Fruit fly (Drosophila melanogaster) whole organism, embryonic: ENCODE measurements around the gene CG34242.

ENCODE experiments used
- ATbp ChIP-seq: fragments of 200-800 bp; sonication (Bioruptor generic); optimal IDR thresholded peaks from 2 replicates; lab custom pipeline; 2017; ENCODE audit warnings: missing biosample characterization, mild to moderate bottlenecking, missing genetic modification characterization, missing genetic modification reagents
- CG10267 ChIP-seq: fragments of 200-800 bp; sonication (Bioruptor generic); optimal IDR thresholded peaks from 2 replicates; lab custom pipeline; 2018; ENCODE audit warnings: missing biosample characterization, mild to moderate bottlenecking, missing genetic modification characterization, moderate library complexity
- CG10321 ChIP-seq: fragments of 200-800 bp; sonication (Bioruptor generic); IDR thresholded peaks from 2 replicates; pipeline ENCODE4 v1.3.6; 2022; ENCODE audit warnings: missing biosample characterization, missing genetic modification characterization
- CG10565 ChIP-seq: fragments of 200-800 bp; sonication (Bioruptor generic); optimal IDR thresholded peaks from 3 replicates; lab custom pipeline; 2016; ENCODE audit warnings: missing biosample characterization, mild to moderate bottlenecking, missing genetic modification characterization
- CG11723 ChIP-seq: fragments of 200-800 bp; sonication (Bioruptor generic); optimal IDR thresholded peaks from 2 replicates; lab custom pipeline; 2017; ENCODE audit warnings: missing biosample characterization, mild to moderate bottlenecking, missing genetic modification characterization
- CG12071 ChIP-seq: fragments of 200-800 bp; sonication (Bioruptor generic); optimal IDR thresholded peaks from 3 replicates; lab custom pipeline; 2018; ENCODE audit warnings: missing biosample characterization, mild to moderate bottlenecking, missing genetic modification characterization
- CG12236 ChIP-seq: fragments of 200-800 bp; sonication (Bioruptor generic); optimal IDR thresholded peaks from 2 replicates; lab custom pipeline; 2016; ENCODE audit warnings: missing biosample characterization, missing genetic modification characterization
- CG16815 ChIP-seq: fragments of 200-800 bp; sonication (Bioruptor generic); optimal IDR thresholded peaks from 3 replicates; lab custom pipeline; 2017; ENCODE audit warnings: missing biosample characterization, mild to moderate bottlenecking, missing genetic modification characterization
- CG17186 ChIP-seq: fragments of 200-800 bp; sonication (Bioruptor generic); optimal IDR thresholded peaks from 3 replicates; lab custom pipeline; 2017; ENCODE audit warnings: missing biosample characterization, missing genetic modification reagents, missing genetic modification characterization
- CG17802 ChIP-seq: fragments of 200-800 bp; sonication (Bioruptor generic); optimal IDR thresholded peaks from 2 replicates; lab custom pipeline; 2018; ENCODE audit warnings: missing biosample characterization, mild to moderate bottlenecking, missing genetic modification characterization, moderate library complexity
- CG1792 ChIP-seq: fragments of 200-800 bp; sonication (Bioruptor generic); optimal IDR thresholded peaks from 2 replicates; lab custom pipeline; 2016; ENCODE audit warnings: missing biosample characterization, missing genetic modification characterization
- CG18262 ChIP-seq: fragments of 200-800 bp; optimal IDR thresholded peaks from 3 replicates; lab custom pipeline; 2019; ENCODE audit warnings: missing biosample characterization, mild to moderate bottlenecking, missing genetic modification characterization, moderate library complexity
- CG18599 ChIP-seq: fragments of 200-800 bp; sonication (Bioruptor generic); optimal IDR thresholded peaks from 3 replicates; lab custom pipeline; 2017; ENCODE audit warnings: missing biosample characterization, missing genetic modification characterization, mild to moderate bottlenecking, moderate library complexity, missing genetic modification reagents
- CG2116 ChIP-seq: fragments of 200-800 bp; sonication (Bioruptor generic); optimal IDR thresholded peaks from 3 replicates; lab custom pipeline; 2018; ENCODE audit warnings: missing biosample characterization, mild to moderate bottlenecking, missing genetic modification characterization
- CG2129 ChIP-seq: fragments of 200-800 bp; sonication (Bioruptor generic); IDR thresholded peaks from 2 replicates; pipeline ENCODE4 v1.3.6; 2022; ENCODE audit warnings: missing biosample characterization, missing genetic modification characterization; ENCODE audit not compliant: partially characterized antibody
- CG30403 ChIP-seq: fragments of 200-800 bp; sonication (Bioruptor generic); optimal IDR thresholded peaks from 3 replicates; lab custom pipeline; 2016; ENCODE audit warnings: missing biosample characterization, missing genetic modification characterization
- CG32532 ChIP-seq: fragments of 200-800 bp; sonication (Bioruptor generic); IDR thresholded peaks from 2 replicates; pipeline ENCODE4 v1.3.6; 2022; ENCODE audit warnings: missing biosample characterization, missing genetic modification characterization
- CG3407 ChIP-seq: fragments of 200-800 bp; sonication (Bioruptor generic); optimal IDR thresholded peaks from 2 replicates; lab custom pipeline; 2018; ENCODE audit warnings: missing biosample characterization, mild to moderate bottlenecking, missing genetic modification characterization
- CG34224 ChIP-seq: fragments of 200-800 bp; sonication (Bioruptor generic); IDR thresholded peaks from 3 replicates; pipeline ENCODE4 v1.3.6; 2022; ENCODE audit warnings: missing biosample characterization, missing genetic modification characterization; ENCODE audit not compliant: partially characterized antibody
- CG5245 ChIP-seq: fragments of 200-800 bp; sonication (Bioruptor generic); optimal IDR thresholded peaks from 3 replicates; lab custom pipeline; 2016; ENCODE audit warnings: missing biosample characterization, missing genetic modification characterization
- CG6689 ChIP-seq: fragments of 200-800 bp; sonication (Bioruptor generic); IDR thresholded peaks from 2 replicates; pipeline ENCODE4 v1.3.6; 2022; ENCODE audit warnings: missing biosample characterization, missing genetic modification characterization
- CG8089 ChIP-seq: fragments of 200-800 bp; sonication (Bioruptor generic); optimal IDR thresholded peaks from 3 replicates; lab custom pipeline; 2016; ENCODE audit warnings: missing biosample characterization, missing genetic modification characterization
- CG9609 ChIP-seq: fragments of 200-800 bp; sonication (Bioruptor generic); optimal IDR thresholded peaks from 3 replicates; lab custom pipeline; 2016; ENCODE audit warnings: missing biosample characterization, missing genetic modification characterization
- CG9727 ChIP-seq: fragments of 200-800 bp; sonication (Bioruptor generic); optimal IDR thresholded peaks from 3 replicates; lab custom pipeline; 2017; ENCODE audit warnings: missing biosample characterization, mild to moderate bottlenecking, missing genetic modification characterization
- D19A ChIP-seq: fragments of 200-800 bp; optimal IDR thresholded peaks from 3 replicates; lab custom pipeline; 2019; ENCODE audit warnings: missing biosample characterization, mild to moderate bottlenecking, missing genetic modification characterization, moderate library complexity
- Dbx ChIP-seq: fragments of 200-800 bp; sonication (Bioruptor generic); IDR thresholded peaks from 3 replicates; pipeline ENCODE4 v1.3.6; 2022; ENCODE audit warnings: missing biosample characterization, missing genetic modification characterization
- H15 ChIP-seq: fragments of 200-800 bp; sonication (Bioruptor generic); IDR thresholded peaks from 3 replicates; pipeline ENCODE4 v1.3.6; 2022; ENCODE audit warnings: missing biosample characterization, missing genetic modification characterization
- Hey ChIP-seq: fragments of 200-800 bp; sonication (Bioruptor generic); optimal IDR thresholded peaks from 3 replicates; lab custom pipeline; 2018; ENCODE audit warnings: missing biosample characterization, mild to moderate bottlenecking, missing genetic modification characterization
- Hr3 ChIP-seq: fragments of 200-800 bp; sonication (Bioruptor generic); optimal IDR thresholded peaks from 3 replicates; lab custom pipeline; 2016; ENCODE audit warnings: missing biosample characterization, missing genetic modification characterization
- Hr78 ChIP-seq, 2 experiments: fragments of 200-800 bp in 1 of 2; fragments of >200 bp in 1 of 2; sonication (Bioruptor generic) in 1 of 2; optimal IDR thresholded peaks; 2 replicates each; lab custom pipeline; 2017 to 2019; ENCODE audit warnings: missing biosample characterization in 2 of 2, missing genetic modification characterization in 2 of 2, mild to moderate bottlenecking in 1 of 2, moderate library complexity in 1 of 2
- NC2β ChIP-seq: fragments of 200-800 bp; sonication (Bioruptor generic); optimal IDR thresholded peaks from 2 replicates; lab custom pipeline; 2016; ENCODE audit warnings: missing biosample characterization, missing genetic modification characterization
- Pdp1 ChIP-seq, 2 experiments: fragments of 200-800 bp; sonication (Bioruptor generic); optimal IDR thresholded peaks; 3 replicates each; lab custom pipeline; 2016; ENCODE audit warnings: missing biosample characterization in 2 of 2, missing genetic modification characterization in 2 of 2, mild to moderate bottlenecking in 1 of 2, moderate library complexity in 1 of 2
- Spps ChIP-seq: fragments of 200-800 bp; sonication (Bioruptor generic); optimal IDR thresholded peaks from 2 replicates; lab custom pipeline; 2018; ENCODE audit warnings: missing biosample characterization, mild to moderate bottlenecking, missing genetic modification characterization
- Stat92E ChIP-seq, 3 experiments: fragments of >200 bp in 2 of 3; fragments of 200-800 bp in 1 of 3; sonication (Bioruptor generic) in 1 of 3; optimal IDR thresholded peaks; 2 replicates each; lab custom pipeline; 2017 to 2019; ENCODE audit warnings: missing biosample characterization in 3 of 3, missing genetic modification characterization in 3 of 3, mild to moderate bottlenecking in 1 of 3, moderate library complexity in 1 of 3
- Taf1 ChIP-seq: fragments of 200-800 bp; sonication (Bioruptor generic); IDR thresholded peaks from 2 replicates; pipeline ENCODE4 v1.3.6; 2022; ENCODE audit warnings: missing biosample characterization, missing genetic modification characterization
- ase ChIP-seq: fragments of 200-800 bp; sonication (Bioruptor generic); IDR thresholded peaks from 3 replicates; pipeline ENCODE4 v1.3.6; 2022; ENCODE audit warnings: missing biosample characterization, missing genetic modification characterization
- dimm ChIP-seq: fragments of 200-800 bp; sonication (Bioruptor generic); IDR thresholded peaks from 2 replicates; pipeline ENCODE4 v1.3.6; 2022; ENCODE audit warnings: missing biosample characterization, missing genetic modification characterization
- disco-r ChIP-seq: fragments of 200-800 bp; sonication (Bioruptor generic); optimal IDR thresholded peaks from 2 replicates; lab custom pipeline; 2016; ENCODE audit warnings: missing biosample characterization, missing genetic modification characterization
- eyg ChIP-seq: fragments of 200-800 bp; sonication (Bioruptor generic); optimal IDR thresholded peaks from 3 replicates; lab custom pipeline; 2016; ENCODE audit warnings: missing biosample characterization, missing genetic modification characterization
- gt ChIP-seq: fragments of 200-800 bp; sonication (Bioruptor generic); IDR thresholded peaks from 2 replicates; pipeline ENCODE4 v1.3.6; 2022; ENCODE audit warnings: missing biosample characterization, missing genetic modification characterization
- jumu ChIP-seq: fragments of 200-800 bp; sonication (Bioruptor generic); optimal IDR thresholded peaks from 3 replicates; lab custom pipeline; 2016; ENCODE audit warnings: missing biosample characterization, missing genetic modification characterization
- kah ChIP-seq: fragments of 200-800 bp; sonication (Bioruptor generic); optimal IDR thresholded peaks from 2 replicates; lab custom pipeline; 2018; ENCODE audit warnings: missing biosample characterization, mild to moderate bottlenecking, missing genetic modification characterization
- kni ChIP-seq: fragments of 200-800 bp; sonication (Bioruptor generic); optimal IDR thresholded peaks from 3 replicates; lab custom pipeline; 2017; ENCODE audit warnings: mild to moderate bottlenecking, missing biosample characterization, missing genetic modification reagents, missing genetic modification characterization
- lov ChIP-seq, 2 experiments: fragments of 200-800 bp in 1 of 2; fragments of >200 bp in 1 of 2; sonication (Bioruptor generic) in 1 of 2; IDR thresholded peaks in 1 of 2; optimal IDR thresholded peaks in 1 of 2; 2 replicates in 1 of 2; 3 replicates in 1 of 2; pipeline versions ENCODE4 v1.3.6 to Lab custom; 2017 to 2022; ENCODE audit warnings: missing biosample characterization in 1 of 2, missing genetic modification characterization in 1 of 2
- nmo ChIP-seq: fragments of 200-800 bp; sonication (Bioruptor generic); optimal IDR thresholded peaks from 2 replicates; lab custom pipeline; 2018; ENCODE audit warnings: missing biosample characterization, mild to moderate bottlenecking, missing genetic modification characterization, moderate library complexity
- sc ChIP-seq, 3 experiments: fragments of >200 bp in 2 of 3; fragments of 200-800 bp in 1 of 3; sonication (Bioruptor generic) in 1 of 3; optimal IDR thresholded peaks; 2 replicates in 2 of 3; 3 replicates in 1 of 3; lab custom pipeline; 2017; ENCODE audit warnings: mild to moderate bottlenecking in 1 of 3, missing biosample characterization in 1 of 3, missing genetic modification characterization in 1 of 3, missing genetic modification reagents in 1 of 3
- seq ChIP-seq: fragments of 200-800 bp; sonication (Bioruptor generic); IDR thresholded peaks from 2 replicates; pipeline ENCODE4 v1.3.6; 2022; ENCODE audit warnings: missing biosample characterization, missing genetic modification characterization
- unpg ChIP-seq: fragments of 200-800 bp; sonication (Bioruptor generic); optimal IDR thresholded peaks from 3 replicates; lab custom pipeline; 2018; ENCODE audit warnings: missing biosample characterization, mild to moderate bottlenecking, missing genetic modification characterization, moderate library complexity

Gene CG34242

dm6 chr3L:12533392-12534070 is at the start of gene CG34242, which contains the start of gene Tsf2 (continued):
- TF ChIP-seq NC2β (GFP tag; lab: Kevin White, UChicago) = no peak
- peak; percentile 47 for TF ChIP-seq kah
- TF ChIP-seq CG6689 = peak; percentile 97
- TF ChIP-seq CG3407 = peak; percentile 11
- peak; percentile 8 for TF ChIP-seq CG5245 (GFP tag; lab: Kevin White, UChicago)
- TF ChIP-seq CG10565 (GFP tag; lab: Kevin White, UChicago) = no peak
- no peak for TF ChIP-seq sc (optimal IDR thresholded peaks at IDR 0.05; lab: Kevin White, UChicago)
- TF ChIP-seq sc (GFP tag; optimal IDR thresholded peaks at IDR 0.05; lab: Kevin White, UChicago) = no peak
- peak; percentile 87 for TF ChIP-seq Taf1 (GFP tag; lab: Robert Waterston, UW)
- TF ChIP-seq CG2116 (GFP tag; lab: Kevin White, UChicago) = peak; percentile 18
- no peak for TF ChIP-seq Hr3 (GFP tag; lab: Kevin White, UChicago)
- TF ChIP-seq eyg (GFP tag; lab: Kevin White, UChicago) = no peak
- TF ChIP-seq CG17802 (tag; lab: Kevin White, UChicago) = peak; percentile 42
- no peak for TF ChIP-seq Hey (tag; lab: Kevin White, UChicago)
- peak; percentile 56 for TF ChIP-seq CG17186 (GFP tag; lab: Kevin White, UChicago)
- no peak for TF ChIP-seq CG1792 (GFP tag; lab: Kevin White, UChicago)
- TF ChIP-seq CG2129 (GFP tag; lab: Robert Waterston, UW) = no peak
- TF ChIP-seq seq (GFP tag; lab: Robert Waterston, UW) = no peak
- TF ChIP-seq gt (GFP tag; lab: Robert Waterston, UW) = peak; percentile 55
- peak; percentile 93 for TF ChIP-seq CG32532 (GFP tag; lab: Robert Waterston, UW)
- peak; percentile 65 for TF ChIP-seq nmo (GFP tag; lab: Kevin White, UChicago)
- no peak for TF ChIP-seq kni (GFP tag; lab: Kevin White, UChicago)
- no peak for TF ChIP-seq CG18599 (GFP tag; lab: Kevin White, UChicago)
- no peak for TF ChIP-seq CG16815 (GFP tag; lab: Kevin White, UChicago)
- TF ChIP-seq ase (GFP tag; lab: Robert Waterston, UW) = peak; percentile 94
- TF ChIP-seq Dbx (GFP tag; lab: Robert Waterston, UW) = peak; percentile 94
- peak; percentile 64 for TF ChIP-seq unpg (GFP tag; lab: Kevin White, UChicago)
- no peak for TF ChIP-seq CG12071 (GFP tag; lab: Kevin White, UChicago)
- TF ChIP-seq CG10321 (GFP tag; lab: Robert Waterston, UW) = no peak
- TF ChIP-seq disco-r = no peak
- TF ChIP-seq H15 (GFP tag; lab: Robert Waterston, UW) = peak; percentile 81; the same call in 2 of the 3 replicates
- peak; percentile 60 for TF ChIP-seq ATbp
- TF ChIP-seq Spps (tag; lab: Kevin White, UChicago) = peak; percentile 29
- TF ChIP-seq lov (optimal IDR thresholded peaks at IDR 0.05; lab: Kevin White, UChicago) = no peak
- peak; percentile 74; the same call in 1 of the 3 replicates for TF ChIP-seq lov (GFP tag; IDR thresholded peaks at IDR 0.05; lab: Robert Waterston, UW)
- TF ChIP-seq jumu (GFP tag; lab: Kevin White, UChicago) = peak; percentile 8
- TF ChIP-seq CG12236 = no peak
- no peak for TF ChIP-seq CG11723 (GFP tag; lab: Kevin White, UChicago)
- peak; percentile 85 for TF ChIP-seq CG18262
- no peak for TF ChIP-seq CG8089 (GFP tag; lab: Kevin White, UChicago)
- TF ChIP-seq CG9727 (GFP tag; lab: Kevin White, UChicago) = no peak
- TF ChIP-seq Hr78 (GFP tag; optimal IDR thresholded peaks at IDR 0.05; lab: Kevin White, UChicago) = no peak
- TF ChIP-seq Pdp1 (GFP tag; optimal IDR thresholded peaks at IDR 0.05; lab: Kevin White, UChicago) = peak in 1 of 2 experiments; percentile 26
- TF ChIP-seq CG10267 (tag; lab: Kevin White, UChicago) = peak; percentile 51
- peak; percentile 82 for TF ChIP-seq D19A
- peak; percentile 87 for TF ChIP-seq dimm
- peak in 1 of 3 experiments; percentile 26 for TF ChIP-seq Stat92E (GFP tag; optimal IDR thresholded peaks at IDR 0.05; lab: Kevin White, UChicago)
- TF ChIP-seq CG30403 (GFP tag; lab: Kevin White, UChicago) = peak; percentile 53
- no peak for TF ChIP-seq CG34224
- TF ChIP-seq CG9609 (GFP tag; lab: Kevin White, UChicago) = no peak
